Fruit fly (Drosophila melanogaster) whole organism, embryonic: ENCODE results near the gene ppk30.

Experiments used
- Abd-B ChIP-seq: fragments of 200-800 bp; sonication (Bioruptor generic); optimal IDR thresholded peaks from 2 replicates; lab custom pipeline; 2018; ENCODE audit warnings: missing biosample characterization, mild to moderate bottlenecking, missing genetic modification characterization, moderate library complexity
- B-H2 ChIP-seq: fragments of 200-800 bp; sonication (Bioruptor generic); optimal IDR thresholded peaks from 2 replicates; lab custom pipeline; 2018; ENCODE audit warnings: missing biosample characterization, mild to moderate bottlenecking, missing genetic modification characterization
- CG10321 ChIP-seq: fragments of 200-800 bp; sonication (Bioruptor generic); IDR thresholded peaks from 2 replicates; pipeline ENCODE4 v1.3.6; 2022; ENCODE audit warnings: missing biosample characterization, missing genetic modification characterization
- CG13123 ChIP-seq: fragments of 200-800 bp; sonication (Bioruptor generic); optimal IDR thresholded peaks from 2 replicates; lab custom pipeline; 2016; ENCODE audit warnings: missing biosample characterization, missing genetic modification characterization
- CG13624 ChIP-seq: fragments of 200-800 bp; sonication (Bioruptor generic); optimal IDR thresholded peaks from 2 replicates; lab custom pipeline; 2016; ENCODE audit warnings: missing biosample characterization, missing genetic modification characterization
- CG1603 ChIP-seq: fragments of 200-800 bp; sonication (Bioruptor generic); optimal IDR thresholded peaks from 2 replicates; lab custom pipeline; 2019; ENCODE audit warnings: missing biosample characterization, mild to moderate bottlenecking, missing genetic modification characterization, moderate library complexity
- CG16813 ChIP-seq: fragments of 200-800 bp; sonication (Bioruptor generic); IDR thresholded peaks from 3 replicates; pipeline ENCODE4 v1.3.6; 2022; ENCODE audit warnings: missing biosample characterization, missing genetic modification characterization; ENCODE audit not compliant: partially characterized antibody
- CG17568 ChIP-seq: fragments of 200-800 bp; sonication (Bioruptor generic); optimal IDR thresholded peaks from 2 replicates; lab custom pipeline; 2018; ENCODE audit warnings: missing biosample characterization, mild to moderate bottlenecking, missing genetic modification characterization, moderate library complexity
- CG17612 ChIP-seq: fragments of 200-800 bp; sonication (Bioruptor generic); IDR thresholded peaks from 2 replicates; pipeline ENCODE4 v1.3.6; 2022; ENCODE audit warnings: missing biosample characterization, missing genetic modification characterization
- CG17912 ChIP-seq: fragments of 200-800 bp; sonication (Bioruptor generic); optimal IDR thresholded peaks from 2 replicates; lab custom pipeline; 2018; ENCODE audit warnings: missing biosample characterization, mild to moderate bottlenecking, missing genetic modification characterization
- CG18011 ChIP-seq: fragments of 200-800 bp; sonication (Bioruptor generic); optimal IDR thresholded peaks from 2 replicates; lab custom pipeline; 2017; ENCODE audit warnings: missing biosample characterization, missing genetic modification characterization, mild to moderate bottlenecking, moderate library complexity, missing genotype
- CG18262 ChIP-seq: fragments of 200-800 bp; optimal IDR thresholded peaks from 3 replicates; lab custom pipeline; 2019; ENCODE audit warnings: missing biosample characterization, mild to moderate bottlenecking, missing genetic modification characterization, moderate library complexity
- CG1832 ChIP-seq: fragments of 200-800 bp; sonication (Bioruptor generic); optimal IDR thresholded peaks from 2 replicates; lab custom pipeline; 2017; ENCODE audit warnings: missing biosample characterization, mild to moderate bottlenecking, missing genetic modification characterization, inconsistent platforms
- CG2199 ChIP-seq: fragments of 200-800 bp; sonication (Bioruptor generic); IDR thresholded peaks from 3 replicates; pipeline ENCODE4 v1.3.6; 2022; ENCODE audit warnings: missing biosample characterization, missing genetic modification characterization
- CG33557 ChIP-seq: fragments of 200-800 bp; sonication (Bioruptor generic); optimal IDR thresholded peaks from 2 replicates; lab custom pipeline; 2019; ENCODE audit warnings: missing biosample characterization, mild to moderate bottlenecking, missing genetic modification characterization, moderate library complexity
- CG34224 ChIP-seq: fragments of 200-800 bp; sonication (Bioruptor generic); IDR thresholded peaks from 3 replicates; pipeline ENCODE4 v1.3.6; 2022; ENCODE audit warnings: missing biosample characterization, missing genetic modification characterization; ENCODE audit not compliant: partially characterized antibody
- CG3726 ChIP-seq: fragments of 200-800 bp; sonication (Bioruptor generic); IDR thresholded peaks from 3 replicates; pipeline ENCODE4, ENCODE4 v1.3.6; 2022; ENCODE audit warnings: missing biosample characterization, missing genetic modification characterization
- CG4730 ChIP-seq: fragments of 200-800 bp; sonication (Bioruptor generic); IDR thresholded peaks from 2 replicates; pipeline ENCODE4 v1.3.6; 2022; ENCODE audit warnings: missing biosample characterization, missing genetic modification characterization
- CG6254 ChIP-seq: fragments of 200-800 bp; sonication (Bioruptor generic); optimal IDR thresholded peaks from 3 replicates; lab custom pipeline; 2017; ENCODE audit warnings: mild to moderate bottlenecking, missing biosample characterization, missing genetic modification reagents, missing genetic modification characterization
- CG8478 ChIP-seq: fragments of >200 bp; optimal IDR thresholded peaks from 2 replicates; lab custom pipeline; 2018
- CG9437 ChIP-seq: fragments of 200-800 bp; sonication (Bioruptor generic); optimal IDR thresholded peaks from 2 replicates; lab custom pipeline; 2018; ENCODE audit warnings: missing biosample characterization, mild to moderate bottlenecking, missing genetic modification characterization
- CG9727 ChIP-seq: fragments of 200-800 bp; sonication (Bioruptor generic); optimal IDR thresholded peaks from 3 replicates; lab custom pipeline; 2017; ENCODE audit warnings: missing biosample characterization, mild to moderate bottlenecking, missing genetic modification characterization
- D ChIP-seq, 2 experiments: fragments of 200-800 bp in 1 of 2; fragments of >200 bp in 1 of 2; sonication (Bioruptor generic) in 1 of 2; optimal IDR thresholded peaks; 2 replicates in 1 of 2; 3 replicates in 1 of 2; lab custom pipeline; 2017; ENCODE audit warnings: mild to moderate bottlenecking in 1 of 2, missing biosample characterization in 1 of 2, missing genetic modification characterization in 1 of 2, missing genetic modification reagents in 1 of 2
- D19A ChIP-seq: fragments of 200-800 bp; optimal IDR thresholded peaks from 3 replicates; lab custom pipeline; 2019; ENCODE audit warnings: missing biosample characterization, mild to moderate bottlenecking, missing genetic modification characterization, moderate library complexity
- Dip3 ChIP-seq: fragments of 200-800 bp; sonication (Bioruptor generic); optimal IDR thresholded peaks from 3 replicates; lab custom pipeline; 2016; ENCODE audit warnings: missing biosample characterization, missing genetic modification characterization
- Dp ChIP-seq: fragments of 200-800 bp; sonication (Bioruptor generic); optimal IDR thresholded peaks from 2 replicates; lab custom pipeline; 2018; ENCODE audit warnings: missing biosample characterization, mild to moderate bottlenecking, missing genetic modification characterization, moderate library complexity
- Dref ChIP-seq: fragments of 200-800 bp; sonication (Bioruptor generic); IDR thresholded peaks from 2 replicates; pipeline ENCODE4 v1.3.6; 2022; ENCODE audit warnings: missing biosample characterization, missing genetic modification characterization
- H2.0 ChIP-seq: fragments of 200-800 bp; sonication (Bioruptor generic); IDR thresholded peaks from 2 replicates; pipeline ENCODE4 v1.3.6; 2022; ENCODE audit warnings: missing biosample characterization, missing genetic modification characterization
- Hr39 ChIP-seq: fragments of >200 bp; optimal IDR thresholded peaks from 2 replicates; lab custom pipeline; 2017
- Max ChIP-seq: fragments of 200-800 bp; sonication (Bioruptor generic); optimal IDR thresholded peaks from 2 replicates; lab custom pipeline; 2016; ENCODE audit warnings: missing biosample characterization, mild to moderate bottlenecking, missing genetic modification characterization
- Mrtf ChIP-seq: fragments of 200-800 bp; sonication (Bioruptor generic); IDR thresholded peaks from 3 replicates; pipeline ENCODE4 v1.3.6; 2022; ENCODE audit warnings: missing biosample characterization, missing genetic modification characterization
- Nf-YC ChIP-seq: fragments of 200-800 bp; optimal IDR thresholded peaks from 3 replicates; lab custom pipeline; 2019; ENCODE audit warnings: missing biosample characterization, mild to moderate bottlenecking, missing genetic modification characterization, moderate library complexity
- Xbp1 ChIP-seq: fragments of 200-800 bp; sonication (Bioruptor generic); optimal IDR thresholded peaks from 3 replicates; lab custom pipeline; 2016; ENCODE audit warnings: missing biosample characterization, mild to moderate bottlenecking, missing genetic modification characterization
- chm ChIP-seq: fragments of 200-800 bp; sonication (Bioruptor generic); IDR thresholded peaks from 2 replicates; pipeline ENCODE4 v1.3.6; 2022; ENCODE audit warnings: missing biosample characterization, missing genetic modification characterization
- chn ChIP-seq: fragments of 200-800 bp; sonication (Bioruptor generic); optimal IDR thresholded peaks from 2 replicates; lab custom pipeline; 2016; ENCODE audit warnings: missing biosample characterization, missing genetic modification characterization
- eve ChIP-seq, 2 experiments: fragments of >200 bp; optimal IDR thresholded peaks; 2 replicates each; lab custom pipeline; 2017; ENCODE audit warnings: missing biosample characterization in 2 of 2, missing genetic modification characterization in 2 of 2
- gfzf ChIP-seq: fragments of 200-800 bp; sonication (Bioruptor generic); optimal IDR thresholded peaks from 2 replicates; lab custom pipeline; 2016; ENCODE audit warnings: missing biosample characterization, mild to moderate bottlenecking, missing genetic modification characterization, moderate library complexity
- gsb-n ChIP-seq: fragments of 200-800 bp; sonication (Bioruptor generic); optimal IDR thresholded peaks from 3 replicates; lab custom pipeline; 2018; ENCODE audit warnings: missing biosample characterization, mild to moderate bottlenecking, missing genetic modification characterization
- jing ChIP-seq: fragments of 200-800 bp; sonication (Bioruptor generic); optimal IDR thresholded peaks from 2 replicates; lab custom pipeline; 2018; ENCODE audit warnings: missing biosample characterization, mild to moderate bottlenecking, missing genetic modification characterization
- kay ChIP-seq: fragments of 200-800 bp; sonication (Bioruptor generic); optimal IDR thresholded peaks from 2 replicates; lab custom pipeline; 2016; ENCODE audit warnings: missing biosample characterization, missing genetic modification characterization
- klu ChIP-seq: fragments of 200-800 bp; sonication (Bioruptor generic); IDR thresholded peaks from 2 replicates; pipeline ENCODE4 v1.3.6; 2022; ENCODE audit warnings: missing biosample characterization, missing genetic modification characterization
- lov ChIP-seq, 2 experiments: fragments of 200-800 bp in 1 of 2; fragments of >200 bp in 1 of 2; sonication (Bioruptor generic) in 1 of 2; IDR thresholded peaks in 1 of 2; optimal IDR thresholded peaks in 1 of 2; 2 replicates in 1 of 2; 3 replicates in 1 of 2; pipeline versions ENCODE4 v1.3.6 to Lab custom; 2017 to 2022; ENCODE audit warnings: missing biosample characterization in 1 of 2, missing genetic modification characterization in 1 of 2
- nau ChIP-seq: fragments of 200-800 bp; sonication (Bioruptor generic); optimal IDR thresholded peaks from 3 replicates; lab custom pipeline; 2017; ENCODE audit warnings: missing biosample characterization, mild to moderate bottlenecking, missing genetic modification characterization, missing genetic modification reagents
- pita ChIP-seq: fragments of 200-800 bp; sonication (Bioruptor generic); optimal IDR thresholded peaks from 2 replicates; lab custom pipeline; 2017; ENCODE audit warnings: missing biosample characterization, mild to moderate bottlenecking, missing genetic modification characterization
- pum ChIP-seq: fragments of 200-800 bp; sonication (Bioruptor generic); optimal IDR thresholded peaks from 2 replicates; lab custom pipeline; 2016; ENCODE audit warnings: missing biosample characterization, missing genetic modification characterization
- pzg ChIP-seq: fragments of 200-800 bp; sonication (Bioruptor generic); optimal IDR thresholded peaks from 3 replicates; lab custom pipeline; 2018; ENCODE audit warnings: missing biosample characterization, mild to moderate bottlenecking, missing genetic modification characterization, moderate library complexity
- ro ChIP-seq: fragments of 200-800 bp; sonication (Bioruptor generic); IDR thresholded peaks from 2 replicates; pipeline ENCODE4 v1.3.6; 2022; ENCODE audit warnings: missing biosample characterization, missing genetic modification characterization
- ssp ChIP-seq: fragments of 200-800 bp; sonication (Bioruptor generic); IDR thresholded peaks from 2 replicates; pipeline ENCODE4 v1.3.6; 2022; ENCODE audit warnings: missing biosample characterization, missing genetic modification characterization
- stc ChIP-seq: fragments of 200-800 bp; sonication (Bioruptor generic); IDR thresholded peaks from 2 replicates; pipeline ENCODE4 v1.3.6; 2022; ENCODE audit warnings: missing biosample characterization, missing genetic modification characterization
- vvl ChIP-seq: fragments of 200-800 bp; sonication (Bioruptor generic); IDR thresholded peaks from 2 replicates; pipeline ENCODE4 v1.3.6; 2022; ENCODE audit warnings: missing biosample characterization, missing genetic modification characterization
- yki ChIP-seq: fragments of >200 bp; optimal IDR thresholded peaks from 3 replicates; lab custom pipeline; 2018
- zfh1 ChIP-seq: fragments of 200-800 bp; sonication (Bioruptor generic); IDR thresholded peaks from 3 replicates; pipeline ENCODE4 v1.3.6; 2022; ENCODE audit warnings: missing biosample characterization, missing genetic modification characterization

The ppk30 gene

DNA sequence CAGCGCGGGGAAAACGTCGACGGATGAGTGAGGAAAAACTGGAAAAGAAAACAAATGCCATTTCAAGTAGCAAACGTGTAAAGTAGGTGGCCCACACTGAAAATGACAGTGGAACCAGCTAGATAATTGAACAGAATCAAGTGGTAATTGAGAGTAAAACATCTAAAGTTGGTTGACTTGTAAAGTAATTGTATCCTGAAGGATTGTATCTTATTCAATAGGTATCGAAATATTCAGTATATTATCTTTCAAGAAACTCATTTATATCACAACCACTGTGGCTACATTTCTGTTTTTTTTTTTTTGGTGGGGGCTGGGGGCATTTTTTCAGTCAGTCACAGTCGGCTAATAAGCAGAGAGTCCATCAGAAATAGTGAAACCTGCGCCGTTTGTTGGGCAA lies 30.3 kb downstream of the ppk30 start (continued):
- TF ChIP-seq chm (GFP tag; lab: Robert Waterston, UW) (0 out of 2 replicates have a peak, but pooled peaks have one; percentile 29), ssp (GFP tag; lab: Robert Waterston, UW) (peak; percentile 58), CG9727 (GFP tag; lab: Kevin White, UChicago) (peak; percentile 25), Nf-YC (no peak), CG6254 (GFP tag; lab: Kevin White, UChicago) (no peak), CG33557 (GFP tag; lab: Kevin White, UChicago) (no peak), Abd-B (GFP tag; lab: Kevin White, UChicago) (no peak), D (optimal IDR thresholded peaks at IDR 0.05; lab: Kevin White, UChicago) (no peak), D (GFP tag; optimal IDR thresholded peaks at IDR 0.05; lab: Kevin White, UChicago) (no peak), CG13123 (GFP tag; lab: Kevin White, UChicago) (no peak), CG17568 (no peak), CG17612 (GFP tag; lab: Robert Waterston, UW) (no peak), CG1832 (GFP tag; lab: Kevin White, UChicago) (no peak), Max (GFP tag; lab: Kevin White, UChicago) (no peak), Xbp1 (GFP tag; lab: Kevin White, UChicago) (peak; percentile 0), kay (no peak), gsb-n (peak; percentile 46), CG10321 (GFP tag; lab: Robert Waterston, UW) (no peak), B-H2 (no peak), eve (GFP tag; optimal IDR thresholded peaks at IDR 0.05; lab: Kevin White, UChicago) (no peak), CG3726 (GFP tag; lab: Robert Waterston, UW) (0 out of 3 replicates have a peak, but pooled peaks have one; percentile 49), ro (GFP tag; lab: Robert Waterston, UW) (no peak), Dp (GFP tag; lab: Kevin White, UChicago) (no peak), pita (GFP tag; lab: Kevin White, UChicago) (no peak), CG16813 (GFP tag; lab: Robert Waterston, UW) (no peak), lov (optimal IDR thresholded peaks at IDR 0.05; lab: Kevin White, UChicago) (no peak), lov (GFP tag; IDR thresholded peaks at IDR 0.05; lab: Robert Waterston, UW) (no peak), pum (GFP tag; lab: Kevin White, UChicago) (peak; percentile 60), CG18011 (GFP tag; lab: Kevin White, UChicago) (no peak), CG13624 (GFP tag; lab: Kevin White, UChicago) (no peak), CG9437 (GFP tag; lab: Kevin White, UChicago) (no peak), jing (GFP tag; lab: Kevin White, UChicago) (no peak), CG2199 (GFP tag; lab: Robert Waterston, UW) (no peak), klu (GFP tag; lab: Robert Waterston, UW) (no peak), pzg (GFP tag; lab: Kevin White, UChicago) (no peak), CG1603 (tag; lab: Kevin White, UChicago) (peak; percentile 74), CG34224 (GFP tag; lab: Robert Waterston, UW) (no peak), Dref (no peak), D19A (tag; lab: Kevin White, UChicago) (peak; percentile 1), Hr39 (lab: Kevin White, UChicago) (no peak), zfh1 (GFP tag; lab: Robert Waterston, UW) (peak; percentile 72), yki (no peak), vvl (GFP tag; lab: Robert Waterston, UW) (peak; percentile 86), Mrtf (no peak), nau (GFP tag; lab: Kevin White, UChicago) (no peak), Dip3 (GFP tag; lab: Kevin White, UChicago) (no peak), CG17912 (no peak), stc (peak; percentile 77), gfzf (GFP tag; lab: Kevin White, UChicago) (no peak), chn (no peak), CG4730 (GFP tag; lab: Robert Waterston, UW) (no peak), CG8478 (lab: Kevin White, UChicago) (no peak), CG18262 (tag; lab: Kevin White, UChicago) (peak; percentile 74), H2.0 (GFP tag; lab: Robert Waterston, UW) (no peak)
